Worm (Caenorhabditis elegans) whole organism, L2 larva: ENCODE measurements around the gene ZK381.62.

Experiments
- F13H6.1 ChIP-seq: sonication (generic microtip); optimal IDR thresholded peaks from 2 replicates; lab custom pipeline; 2016; ENCODE audit warnings: missing genetic modification characterization, missing compliant biosample characterization
- ZK546.5 ChIP-seq: sonication (generic microtip); optimal IDR thresholded peaks from 2 replicates; lab custom pipeline; 2017; ENCODE audit warnings: missing biosample characterization, missing genetic modification characterization
- ceh-82 ChIP-seq: fragments of 150-350 bp; optimal IDR thresholded peaks from 2 replicates; lab custom pipeline; 2014; ENCODE audit warnings: missing biosample characterization, missing genetic modification characterization
- elt-1 ChIP-seq: fragments of 150-350 bp; optimal IDR thresholded peaks from 2 replicates; lab custom pipeline; 2014; ENCODE audit warnings: missing biosample characterization, missing genetic modification characterization
- fos-1 ChIP-seq: fragments of 150-350 bp; optimal IDR thresholded peaks from 2 replicates; lab custom pipeline; 2014; ENCODE audit warnings: missing biosample characterization, missing genetic modification characterization
- mdl-1 ChIP-seq, 2 experiments: fragments of 150-350 bp in 1 of 2; sonication (generic microtip) in 1 of 2; optimal IDR thresholded peaks; 2 replicates each; lab custom pipeline; 2017; ENCODE audit warnings: missing biosample characterization in 2 of 2, missing genetic modification characterization in 2 of 2
- nhr-10 ChIP-seq: sonication (generic microtip); optimal IDR thresholded peaks from 2 replicates; lab custom pipeline; 2017; ENCODE audit warnings: missing biosample characterization, missing genetic modification characterization
- nhr-25 ChIP-seq: fragments of 150-350 bp; sonication (generic microtip); optimal IDR thresholded peaks from 3 replicates; lab custom pipeline; 2014; ENCODE audit warnings: missing biosample characterization, missing genetic modification characterization
- nhr-77 ChIP-seq: fragments of 150-350 bp; optimal IDR thresholded peaks from 2 replicates; lab custom pipeline; 2014; ENCODE audit warnings: missing biosample characterization, missing genetic modification characterization
- sem-4 ChIP-seq: fragments of 150-350 bp; optimal IDR thresholded peaks from 2 replicates; lab custom pipeline; 2014; ENCODE audit warnings: missing biosample characterization, missing genetic modification reagents, missing genetic modification characterization
- unc-39 ChIP-seq: fragments of 150-350 bp; optimal IDR thresholded peaks from 2 replicates; lab custom pipeline; 2014; ENCODE audit warnings: missing biosample characterization, missing genetic modification characterization
- unc-62 ChIP-seq: fragments of 150-350 bp; optimal IDR thresholded peaks from 2 replicates; lab custom pipeline; 2014; ENCODE audit warnings: missing biosample characterization, missing genetic modification reagents, missing genetic modification characterization
- zag-1 ChIP-seq: fragments of 150-350 bp; optimal IDR thresholded peaks from 2 replicates; lab custom pipeline; 2014; ENCODE audit warnings: missing biosample characterization, missing genetic modification characterization
- ztf-4 ChIP-seq: fragments of 150-350 bp; optimal IDR thresholded peaks from 2 replicates; lab custom pipeline; 2014; ENCODE audit warnings: missing biosample characterization, missing genetic modification characterization

DNA sequence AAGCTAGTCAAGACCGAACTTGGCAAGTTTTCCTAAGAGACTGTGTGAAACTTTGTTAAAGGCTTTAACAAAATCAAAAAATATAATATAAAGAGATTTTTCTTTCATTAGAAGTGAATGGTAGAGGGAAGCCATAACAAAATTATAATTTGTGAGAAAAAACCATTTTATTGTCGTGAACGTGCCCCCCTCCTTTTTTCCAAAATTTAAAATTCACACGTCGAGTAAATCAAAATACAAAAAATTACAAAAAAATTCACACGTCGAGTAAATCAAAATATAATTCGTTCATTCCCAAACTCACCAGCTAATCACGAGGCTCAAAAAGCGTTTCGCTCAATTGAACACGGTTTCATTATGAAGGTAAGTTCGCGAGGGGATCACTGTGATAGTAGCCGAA is 38.4 kb upstream of the ZK381.62 start, which contains the start of gene C25A8.2:
- TF ChIP-seq ceh-82 (no peak), zag-1 (tag; lab: Kevin White, UChicago) (no peak), nhr-77 (no peak), ZK546.5 (no peak), sem-4 (no peak), nhr-10 (tag; lab: Kevin White, UChicago) (no peak), mdl-1 (tag; optimal IDR thresholded peaks at IDR 0.05; lab: Kevin White, UChicago) (no peak), ztf-4 (tag; lab: Kevin White, UChicago) (no peak), elt-1 (no peak), fos-1 (tag; lab: Kevin White, UChicago) (no peak), unc-39 (tag; lab: Kevin White, UChicago) (no peak), nhr-25 (tag; lab: Kevin White, UChicago) (no peak), F13H6.1 (no peak), unc-62 (GFP tag; lab: Kevin White, UChicago) (no peak)
